Fruit fly (Drosophila melanogaster) whole organism, embryonic: ENCODE data around the gene CG14135.
A peak's percentile ranks its signal among the peaks of the same experiment; 100 is the strongest.

ENCODE experiments used
- CG11093 ChIP-seq: fragments of 200-800 bp; sonication (Bioruptor generic); IDR thresholded peaks from 3 replicates; pipeline ENCODE4 v1.3.6; 2022; ENCODE audit warnings: missing biosample characterization, missing genetic modification characterization
- CG15601 ChIP-seq: fragments of 200-800 bp; sonication (Bioruptor generic); optimal IDR thresholded peaks from 3 replicates; lab custom pipeline; 2019; ENCODE audit warnings: missing biosample characterization, mild to moderate bottlenecking, missing genetic modification characterization, moderate library complexity
- CG2678 ChIP-seq: fragments of 200-800 bp; sonication (Bioruptor generic); optimal IDR thresholded peaks from 3 replicates; lab custom pipeline; 2019; ENCODE audit warnings: missing biosample characterization, mild to moderate bottlenecking, missing genetic modification characterization, moderate library complexity
- CG3065 ChIP-seq: fragments of 200-800 bp; sonication (Bioruptor generic); optimal IDR thresholded peaks from 2 replicates; lab custom pipeline; 2016; ENCODE audit warnings: missing biosample characterization, missing genetic modification characterization
- CG31224 ChIP-seq: fragments of 200-800 bp; sonication (Bioruptor generic); IDR thresholded peaks from 2 replicates; pipeline ENCODE4 v1.3.6; 2022; ENCODE audit warnings: missing biosample characterization, missing genetic modification characterization
- CG32772 ChIP-seq: fragments of 200-800 bp; sonication (Bioruptor generic); IDR thresholded peaks from 2 replicates; pipeline ENCODE4 v1.3.6; 2022; ENCODE audit warnings: missing biosample characterization, missing genetic modification characterization
- CG3281 ChIP-seq: fragments of 200-800 bp; sonication (Bioruptor generic); optimal IDR thresholded peaks from 3 replicates; lab custom pipeline; 2017; ENCODE audit warnings: missing biosample characterization, mild to moderate bottlenecking, missing genetic modification characterization
- CG6791 ChIP-seq: fragments of 200-800 bp; sonication (Bioruptor generic); IDR thresholded peaks from 3 replicates; pipeline ENCODE4 v1.3.6; 2022; ENCODE audit warnings: missing biosample characterization, missing genetic modification characterization; ENCODE audit not compliant: partially characterized antibody
- CG8478 ChIP-seq: fragments of >200 bp; optimal IDR thresholded peaks from 2 replicates; lab custom pipeline; 2018
- CG9609 ChIP-seq: fragments of 200-800 bp; sonication (Bioruptor generic); optimal IDR thresholded peaks from 3 replicates; lab custom pipeline; 2016; ENCODE audit warnings: missing biosample characterization, missing genetic modification characterization
- Eip74EF ChIP-seq, 2 experiments: fragments of 200-800 bp in 1 of 2; fragments of >200 bp in 1 of 2; sonication (Bioruptor generic) in 1 of 2; optimal IDR thresholded peaks; 2 replicates each; lab custom pipeline; 2017 to 2019; ENCODE audit warnings: missing biosample characterization in 2 of 2, missing genetic modification characterization in 2 of 2, mild to moderate bottlenecking in 1 of 2, moderate library complexity in 1 of 2
- Ets65A ChIP-seq: fragments of 200-800 bp; sonication (Bioruptor generic); peaks from one replicate; lab custom pipeline; 2016; ENCODE audit warnings: missing biosample characterization, missing genetic modification characterization
- Hmx ChIP-seq: fragments of 200-800 bp; sonication (Bioruptor generic); optimal IDR thresholded peaks from 2 replicates; lab custom pipeline; 2016; ENCODE audit warnings: missing biosample characterization, missing genetic modification characterization
- Med ChIP-seq: fragments of 200-800 bp; sonication (Bioruptor generic); peaks from one replicate; lab custom pipeline; 2016; ENCODE audit warnings: missing biosample characterization, missing genetic modification characterization, mild to moderate bottlenecking, inconsistent platforms, moderate library complexity
- Neu2 ChIP-seq: fragments of 200-800 bp; sonication (Bioruptor generic); optimal IDR thresholded peaks from 3 replicates; lab custom pipeline; 2016; ENCODE audit warnings: missing biosample characterization, missing genetic modification characterization, borderline replicate concordance
- Nf-YB ChIP-seq: fragments of 200-800 bp; sonication (Bioruptor generic); optimal IDR thresholded peaks from 3 replicates; lab custom pipeline; 2019; ENCODE audit warnings: missing biosample characterization, mild to moderate bottlenecking, missing genetic modification characterization, moderate library complexity
- Oli ChIP-seq: fragments of 200-800 bp; sonication (Bioruptor generic); optimal IDR thresholded peaks from 2 replicates; lab custom pipeline; 2018; ENCODE audit warnings: missing biosample characterization, mild to moderate bottlenecking, missing genetic modification characterization, moderate library complexity
- Rfx ChIP-seq: fragments of 200-800 bp; sonication (Bioruptor generic); IDR thresholded peaks from 2 replicates; pipeline ENCODE4 v1.3.6; 2022; ENCODE audit warnings: missing biosample characterization, missing genetic modification characterization
- ac ChIP-seq: fragments of 200-800 bp; sonication (Bioruptor generic); optimal IDR thresholded peaks from 3 replicates; lab custom pipeline; 2017; ENCODE audit warnings: missing biosample characterization, mild to moderate bottlenecking, missing genetic modification characterization
- al ChIP-seq: fragments of 200-800 bp; sonication (Bioruptor generic); IDR thresholded peaks from 2 replicates; pipeline ENCODE4 v1.3.6; 2022; ENCODE audit warnings: missing biosample characterization, missing genetic modification characterization
- amos ChIP-seq: fragments of 200-800 bp; sonication (Bioruptor generic); IDR thresholded peaks from 2 replicates; pipeline ENCODE4 v1.3.6; 2022; ENCODE audit warnings: missing biosample characterization, missing genetic modification characterization; ENCODE audit not compliant: partially characterized antibody
- bigmax ChIP-seq: fragments of 200-800 bp; sonication (Bioruptor generic); optimal IDR thresholded peaks from 2 replicates; lab custom pipeline; 2018; ENCODE audit warnings: missing biosample characterization, mild to moderate bottlenecking, missing genetic modification characterization
- cg ChIP-seq: fragments of 200-800 bp; sonication (Bioruptor generic); optimal IDR thresholded peaks from 3 replicates; lab custom pipeline; 2019; ENCODE audit warnings: missing biosample characterization, mild to moderate bottlenecking, missing genetic modification characterization, moderate library complexity
- chm ChIP-seq: fragments of 200-800 bp; sonication (Bioruptor generic); IDR thresholded peaks from 2 replicates; pipeline ENCODE4 v1.3.6; 2022; ENCODE audit warnings: missing biosample characterization, missing genetic modification characterization
- danr ChIP-seq: fragments of 200-800 bp; sonication (Bioruptor generic); IDR thresholded peaks from 2 replicates; pipeline ENCODE4 v1.3.6; 2022; ENCODE audit warnings: missing biosample characterization, missing genetic modification characterization
- ken ChIP-seq: fragments of 200-800 bp; sonication (Bioruptor generic); IDR thresholded peaks from 3 replicates; pipeline ENCODE4 v1.3.6; 2022; ENCODE audit warnings: missing biosample characterization, missing genetic modification characterization
- onecut ChIP-seq: fragments of 200-800 bp; sonication (Bioruptor generic); IDR thresholded peaks from 2 replicates; pipeline ENCODE4 v1.3.6; 2022; ENCODE audit warnings: missing biosample characterization, missing genetic modification characterization
- repo ChIP-seq: fragments of 200-800 bp; sonication (Bioruptor generic); optimal IDR thresholded peaks from 2 replicates; lab custom pipeline; 2016; ENCODE audit warnings: missing biosample characterization, missing genetic modification characterization
- rib ChIP-seq: fragments of 200-800 bp; sonication (Bioruptor generic); IDR thresholded peaks from 2 replicates; pipeline ENCODE4 v1.3.6; 2022; ENCODE audit warnings: missing biosample characterization, missing genetic modification characterization
- sob ChIP-seq: fragments of 200-800 bp; sonication (Bioruptor generic); IDR thresholded peaks from 2 replicates; pipeline ENCODE4 v1.3.6; 2022; ENCODE audit warnings: missing biosample characterization, missing genetic modification characterization
- tio ChIP-seq: fragments of 200-800 bp; sonication (Bioruptor generic); optimal IDR thresholded peaks from 2 replicates; lab custom pipeline; 2017; ENCODE audit warnings: missing biosample characterization, missing genetic modification characterization, inconsistent platforms
- tll ChIP-seq, 2 experiments: fragments of 200-800 bp in 1 of 2; fragments of >200 bp in 1 of 2; sonication (Bioruptor generic) in 1 of 2; optimal IDR thresholded peaks; 2 replicates each; lab custom pipeline; 2017 to 2019; ENCODE audit warnings: missing biosample characterization in 2 of 2, missing genetic modification characterization in 2 of 2, mild to moderate bottlenecking in 1 of 2, moderate library complexity in 1 of 2
- vnd ChIP-seq: fragments of 200-800 bp; sonication (Bioruptor generic); IDR thresholded peaks from 3 replicates; pipeline ENCODE4 v1.3.6; 2022; ENCODE audit warnings: missing biosample characterization, missing genetic modification characterization; ENCODE audit not compliant: partially characterized antibody
- vvl ChIP-seq: fragments of 200-800 bp; sonication (Bioruptor generic); IDR thresholded peaks from 2 replicates; pipeline ENCODE4 v1.3.6; 2022; ENCODE audit warnings: missing biosample characterization, missing genetic modification characterization
- zen ChIP-seq: fragments of 200-800 bp; sonication (Bioruptor generic); optimal IDR thresholded peaks from 3 replicates; lab custom pipeline; 2018; ENCODE audit warnings: missing biosample characterization, mild to moderate bottlenecking, missing genetic modification characterization, moderate library complexity
- zfh1 ChIP-seq: fragments of 200-800 bp; sonication (Bioruptor generic); IDR thresholded peaks from 3 replicates; pipeline ENCODE4 v1.3.6; 2022; ENCODE audit warnings: missing biosample characterization, missing genetic modification characterization

Gene CG14135

DNA sequence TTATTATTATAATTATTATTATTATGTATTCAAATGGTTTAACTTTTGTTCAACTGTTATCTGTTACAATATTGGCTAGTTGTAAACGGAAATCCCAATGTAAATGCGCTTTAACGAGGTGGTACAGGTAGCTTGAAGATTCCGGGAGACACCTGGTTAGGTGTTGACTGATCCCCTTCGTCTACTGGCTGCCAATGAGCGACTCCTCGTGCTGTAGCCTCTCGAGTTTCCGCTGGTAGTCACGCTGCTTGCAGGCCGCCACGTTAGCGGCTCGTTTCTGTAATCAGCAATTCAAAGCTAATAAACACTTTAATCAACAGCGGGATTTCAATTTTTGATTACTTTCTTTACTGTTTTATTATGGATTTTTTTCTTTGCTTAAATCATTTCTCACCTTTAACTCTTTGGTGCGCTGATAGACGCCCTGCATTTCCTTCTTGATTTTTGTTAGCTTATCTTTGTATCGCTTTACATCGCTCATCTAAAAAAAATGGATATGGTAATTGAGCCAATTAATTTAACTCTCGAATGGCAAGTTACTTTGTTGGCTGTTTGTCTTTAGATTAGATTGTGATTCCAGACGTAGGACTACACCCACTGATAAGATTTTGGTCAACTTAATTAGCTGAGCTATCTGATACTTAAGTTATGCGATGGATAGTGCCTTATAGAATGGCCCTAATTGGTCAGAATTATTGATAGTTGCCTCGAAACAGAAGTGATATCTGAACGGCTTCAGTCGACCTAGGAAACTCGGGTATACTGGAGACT is 1.4 kb upstream of the CG14135 start (continued):
- TF ChIP-seq tio (GFP tag; lab: Kevin White, UChicago): no peak
- no peak for TF ChIP-seq danr (GFP tag; lab: Robert Waterston, UW)
- TF ChIP-seq Rfx (GFP tag; lab: Robert Waterston, UW): no peak
- peak; percentile 25 for TF ChIP-seq Nf-YB (GFP tag; lab: Kevin White, UChicago)
- TF ChIP-seq, all 482 proteins: peak for 20

DNA sequence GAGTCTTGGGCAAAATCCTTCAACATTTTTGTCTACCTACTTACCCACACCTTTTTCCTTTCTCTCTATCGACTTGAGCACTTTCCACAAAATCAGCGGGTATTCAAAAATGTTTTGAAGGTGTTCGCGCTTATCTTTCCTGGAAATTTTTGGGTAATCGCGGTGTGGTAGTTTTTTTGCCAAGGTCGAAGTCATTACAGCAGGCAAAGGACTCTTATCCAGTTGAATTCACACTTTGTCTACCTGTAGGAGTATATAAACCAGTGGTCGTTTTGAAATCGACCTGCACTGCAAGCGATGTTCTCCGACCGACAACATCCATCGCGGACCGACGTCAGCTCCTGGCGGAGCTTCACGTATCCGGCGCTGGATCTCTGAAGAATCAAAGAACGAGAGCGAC is 1.5 kb downstream of the CG14135 start:
- TF ChIP-seq Neu2 (GFP tag; lab: Kevin White, UChicago) (peak; percentile 11), amos (GFP tag; lab: Robert Waterston, UW) (0 out of 2 replicates have a peak, but pooled peaks have one; percentile 31), CG11093 (GFP tag; lab: Robert Waterston, UW) (no peak), zen (tag; lab: Kevin White, UChicago) (peak; percentile 99), Med (GFP tag; lab: Kevin White, UChicago) (no peak), zfh1 (GFP tag; lab: Robert Waterston, UW) (peak; percentile 8; the same call in 1 of the 3 replicates), vvl (no peak), CG3065 (no peak), CG9609 (GFP tag; lab: Kevin White, UChicago) (no peak), CG15601 (tag; lab: Kevin White, UChicago) (no peak), bigmax (no peak), CG31224 (GFP tag; lab: Robert Waterston, UW) (no peak), tll (GFP tag; optimal IDR thresholded peaks at IDR 0.05; lab: Kevin White, UChicago) (peak in 1 of 2 experiments; percentile 25), chm (GFP tag; lab: Robert Waterston, UW) (0 out of 2 replicates have a peak, but pooled peaks have one; percentile 28), CG32772 (GFP tag; lab: Robert Waterston, UW) (no peak), sob (GFP tag; lab: Robert Waterston, UW) (0 out of 2 replicates have a peak, but pooled peaks have one; percentile 15), repo (GFP tag; lab: Kevin White, UChicago) (no peak), CG6791 (GFP tag; lab: Robert Waterston, UW) (0 out of 3 replicates have a peak, but pooled peaks have one; percentile 45), Oli (tag; lab: Kevin White, UChicago) (no peak), onecut (no peak), vnd (peak; percentile 11; the same call in 1 of the 3 replicates)

DNA sequence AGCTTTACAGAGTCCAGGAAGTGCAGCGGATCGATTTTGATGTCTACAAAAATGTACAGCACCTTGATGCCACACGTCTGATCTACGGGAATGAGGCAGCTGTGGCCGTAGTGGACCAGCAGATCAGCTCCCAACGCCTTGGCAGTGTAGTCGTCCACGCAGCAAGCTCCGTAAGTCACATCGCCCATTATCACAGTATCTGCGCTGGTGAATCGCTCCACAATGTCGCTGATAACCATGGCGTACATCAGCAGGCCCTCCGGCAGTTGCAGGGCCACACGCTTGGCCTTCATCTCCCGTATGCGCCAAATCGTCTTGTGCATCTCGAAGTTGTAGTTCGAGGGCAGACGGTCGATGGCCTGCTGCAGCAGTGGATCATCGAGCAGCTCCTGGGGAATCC is 3.7 kb downstream of the CG14135 start:
- TF ChIP-seq cg (GFP tag; lab: Kevin White, UChicago) (no peak), CG2678 (tag; lab: Kevin White, UChicago) (no peak), Ets65A (GFP tag; lab: Kevin White, UChicago) (peak; percentile 23), ken (GFP tag; lab: Robert Waterston, UW) (0 out of 3 replicates have a peak, but pooled peaks have one; percentile 33), al (GFP tag; lab: Robert Waterston, UW) (no peak), Med (GFP tag; lab: Kevin White, UChicago) (peak; percentile 63), CG3281 (GFP tag; lab: Kevin White, UChicago) (no peak), CG8478 (lab: Kevin White, UChicago) (peak; percentile 82), ac (GFP tag; lab: Kevin White, UChicago) (no peak)

- TF ChIP-seq Eip74EF (GFP tag; optimal IDR thresholded peaks at IDR 0.05; lab: Kevin White, UChicago) (peak in 1 of 2 experiments; percentile 94), rib (GFP tag; lab: Robert Waterston, UW) (peak; percentile 48; the same call in 1 of the 2 replicates), Hmx (GFP tag; lab: Kevin White, UChicago) (no peak)
Measured at dm6 chr3L:11695827-11696226, 4.5 kb downstream of the CG14135 start.
